Fruit fly (Drosophila melanogaster) whole organism, embryonic: ENCODE data around the gene Ac13E.
A peak's percentile ranks its signal among the peaks of the same experiment; 100 is the strongest.

Experiments used
- C15 ChIP-seq: fragments of 200-800 bp; sonication (Bioruptor generic); IDR thresholded peaks from 3 replicates; pipeline ENCODE4 v1.3.6; 2022; ENCODE audit warnings: missing biosample characterization, missing genetic modification characterization
- CG10565 ChIP-seq: fragments of 200-800 bp; sonication (Bioruptor generic); optimal IDR thresholded peaks from 3 replicates; lab custom pipeline; 2016; ENCODE audit warnings: missing biosample characterization, mild to moderate bottlenecking, missing genetic modification characterization
- CG11093 ChIP-seq: fragments of 200-800 bp; sonication (Bioruptor generic); IDR thresholded peaks from 3 replicates; pipeline ENCODE4 v1.3.6; 2022; ENCODE audit warnings: missing biosample characterization, missing genetic modification characterization
- CG11398 ChIP-seq: fragments of 200-800 bp; sonication (Bioruptor generic); optimal IDR thresholded peaks from 2 replicates; lab custom pipeline; 2016; ENCODE audit warnings: missing biosample characterization, missing genetic modification characterization
- CG11560 ChIP-seq: fragments of 200-800 bp; sonication (Bioruptor generic); IDR thresholded peaks from 3 replicates; pipeline ENCODE4 v1.3.6; 2022; ENCODE audit warnings: missing biosample characterization, missing genetic modification characterization
- CG15269 ChIP-seq: fragments of 200-800 bp; sonication (Bioruptor generic); optimal IDR thresholded peaks from 2 replicates; lab custom pipeline; 2018; ENCODE audit warnings: missing biosample characterization, mild to moderate bottlenecking, missing genetic modification characterization, moderate library complexity
- CG15514 ChIP-seq: fragments of 200-800 bp; sonication (Bioruptor generic); optimal IDR thresholded peaks from 3 replicates; lab custom pipeline; 2017; ENCODE audit warnings: missing biosample characterization, missing genetic modification characterization, mild to moderate bottlenecking, moderate library complexity, missing genetic modification reagents
- CG1647 ChIP-seq: fragments of 200-800 bp; sonication (Bioruptor generic); optimal IDR thresholded peaks from 3 replicates; lab custom pipeline; 2016; ENCODE audit warnings: missing biosample characterization, missing genetic modification characterization
- CG16779 ChIP-seq: fragments of 200-800 bp; sonication (Bioruptor generic); IDR thresholded peaks from 2 replicates; pipeline ENCODE4 v1.3.6; 2022; ENCODE audit warnings: missing biosample characterization, missing genetic modification characterization
- CG2202 ChIP-seq: fragments of 200-800 bp; sonication (Bioruptor generic); optimal IDR thresholded peaks from 2 replicates; lab custom pipeline; 2018; ENCODE audit warnings: missing biosample characterization, mild to moderate bottlenecking, missing genetic modification characterization
- CG2712 ChIP-seq: fragments of 200-800 bp; optimal IDR thresholded peaks from 3 replicates; lab custom pipeline; 2019; ENCODE audit warnings: missing biosample characterization, mild to moderate bottlenecking, missing genetic modification characterization, moderate library complexity
- CG31224 ChIP-seq: fragments of 200-800 bp; sonication (Bioruptor generic); IDR thresholded peaks from 2 replicates; pipeline ENCODE4 v1.3.6; 2022; ENCODE audit warnings: missing biosample characterization, missing genetic modification characterization
- CG4820 ChIP-seq: fragments of 200-800 bp; sonication (Bioruptor generic); optimal IDR thresholded peaks from 3 replicates; lab custom pipeline; 2016; ENCODE audit warnings: missing biosample characterization, missing genetic modification characterization
- CG6654 ChIP-seq: fragments of 200-800 bp; sonication (Bioruptor generic); optimal IDR thresholded peaks from 2 replicates; lab custom pipeline; 2017; ENCODE audit warnings: missing biosample characterization, mild to moderate bottlenecking, missing genetic modification characterization
- CG7372 ChIP-seq: fragments of 200-800 bp; sonication (Bioruptor generic); IDR thresholded peaks from 2 replicates; pipeline ENCODE4 v1.3.6; 2022; ENCODE audit warnings: missing biosample characterization, missing genetic modification characterization
- CG8944 ChIP-seq: fragments of 200-800 bp; sonication (Bioruptor generic); optimal IDR thresholded peaks from 3 replicates; lab custom pipeline; 2016; ENCODE audit warnings: missing biosample characterization, missing genetic modification characterization
- CG9437 ChIP-seq: fragments of 200-800 bp; sonication (Bioruptor generic); optimal IDR thresholded peaks from 2 replicates; lab custom pipeline; 2018; ENCODE audit warnings: missing biosample characterization, mild to moderate bottlenecking, missing genetic modification characterization
- CG9727 ChIP-seq: fragments of 200-800 bp; sonication (Bioruptor generic); optimal IDR thresholded peaks from 3 replicates; lab custom pipeline; 2017; ENCODE audit warnings: missing biosample characterization, mild to moderate bottlenecking, missing genetic modification characterization
- CG9797 ChIP-seq: fragments of 200-800 bp; sonication (Bioruptor generic); optimal IDR thresholded peaks from 3 replicates; lab custom pipeline; 2018; ENCODE audit warnings: missing biosample characterization, mild to moderate bottlenecking, missing genetic modification characterization
- D ChIP-seq, 2 experiments: fragments of 200-800 bp in 1 of 2; fragments of >200 bp in 1 of 2; sonication (Bioruptor generic) in 1 of 2; optimal IDR thresholded peaks; 2 replicates in 1 of 2; 3 replicates in 1 of 2; lab custom pipeline; 2017; ENCODE audit warnings: mild to moderate bottlenecking in 1 of 2, missing biosample characterization in 1 of 2, missing genetic modification characterization in 1 of 2, missing genetic modification reagents in 1 of 2
- Dp ChIP-seq: fragments of 200-800 bp; sonication (Bioruptor generic); optimal IDR thresholded peaks from 2 replicates; lab custom pipeline; 2018; ENCODE audit warnings: missing biosample characterization, mild to moderate bottlenecking, missing genetic modification characterization, moderate library complexity
- E2f1 ChIP-seq: fragments of 200-800 bp; sonication (Bioruptor generic); IDR thresholded peaks from 2 replicates; pipeline ENCODE4 v1.3.6; 2022; ENCODE audit warnings: missing biosample characterization, missing genetic modification characterization
- Ets97D ChIP-seq: fragments of 200-800 bp; sonication (Bioruptor generic); optimal IDR thresholded peaks from 3 replicates; lab custom pipeline; 2016; ENCODE audit warnings: missing biosample characterization, missing genetic modification characterization
- H15 ChIP-seq: fragments of 200-800 bp; sonication (Bioruptor generic); IDR thresholded peaks from 3 replicates; pipeline ENCODE4 v1.3.6; 2022; ENCODE audit warnings: missing biosample characterization, missing genetic modification characterization
- HHEX ChIP-seq: fragments of 200-800 bp; sonication (Bioruptor generic); optimal IDR thresholded peaks from 3 replicates; lab custom pipeline; 2017; ENCODE audit warnings: missing biosample characterization, mild to moderate bottlenecking, missing genetic modification characterization, missing genetic modification reagents
- Lim3 ChIP-seq: fragments of 200-800 bp; sonication (Bioruptor generic); IDR thresholded peaks from 2 replicates; pipeline ENCODE4 v1.3.6; 2022; ENCODE audit warnings: missing biosample characterization, missing genetic modification characterization
- Meics ChIP-seq: fragments of 200-800 bp; sonication (Bioruptor generic); optimal IDR thresholded peaks from 2 replicates; lab custom pipeline; 2017; ENCODE audit warnings: missing biosample characterization, mild to moderate bottlenecking, missing genetic modification characterization
- NC2α ChIP-seq: fragments of 200-800 bp; sonication (Bioruptor generic); optimal IDR thresholded peaks from 2 replicates; lab custom pipeline; 2016; ENCODE audit warnings: missing biosample characterization, missing genetic modification characterization
- NC2β ChIP-seq: fragments of 200-800 bp; sonication (Bioruptor generic); optimal IDR thresholded peaks from 2 replicates; lab custom pipeline; 2016; ENCODE audit warnings: missing biosample characterization, missing genetic modification characterization
- Taf1 ChIP-seq: fragments of 200-800 bp; sonication (Bioruptor generic); IDR thresholded peaks from 2 replicates; pipeline ENCODE4 v1.3.6; 2022; ENCODE audit warnings: missing biosample characterization, missing genetic modification characterization
- Xbp1 ChIP-seq: fragments of 200-800 bp; sonication (Bioruptor generic); optimal IDR thresholded peaks from 3 replicates; lab custom pipeline; 2016; ENCODE audit warnings: missing biosample characterization, mild to moderate bottlenecking, missing genetic modification characterization
- ap ChIP-seq: fragments of 200-800 bp; sonication (Bioruptor generic); IDR thresholded peaks from 2 replicates; pipeline ENCODE4 v1.3.6; 2022; ENCODE audit warnings: missing biosample characterization, missing genetic modification characterization
- ara ChIP-seq: fragments of 200-800 bp; sonication (Bioruptor generic); IDR thresholded peaks from 2 replicates; pipeline ENCODE4 v1.3.6; 2022; ENCODE audit warnings: missing biosample characterization, missing genetic modification characterization
- ato ChIP-seq: fragments of 200-800 bp; sonication (Bioruptor generic); IDR thresholded peaks from 2 replicates; pipeline ENCODE4 v1.3.6; 2022; ENCODE audit warnings: missing biosample characterization, missing genetic modification characterization; ENCODE audit not compliant: partially characterized antibody
- chn ChIP-seq: fragments of 200-800 bp; sonication (Bioruptor generic); optimal IDR thresholded peaks from 2 replicates; lab custom pipeline; 2016; ENCODE audit warnings: missing biosample characterization, missing genetic modification characterization
- dpn ChIP-seq, 2 experiments: fragments of 200-800 bp; sonication (Bioruptor generic); optimal IDR thresholded peaks; 3 replicates each; lab custom pipeline; 2016; ENCODE audit warnings: missing biosample characterization in 2 of 2, missing genetic modification characterization in 2 of 2
- fd3F ChIP-seq: fragments of 200-800 bp; sonication (Bioruptor generic); optimal IDR thresholded peaks from 2 replicates; lab custom pipeline; 2018; ENCODE audit warnings: missing biosample characterization, mild to moderate bottlenecking, missing genetic modification characterization, moderate library complexity
- ken ChIP-seq: fragments of 200-800 bp; sonication (Bioruptor generic); IDR thresholded peaks from 3 replicates; pipeline ENCODE4 v1.3.6; 2022; ENCODE audit warnings: missing biosample characterization, missing genetic modification characterization
- lmd ChIP-seq: fragments of 200-800 bp; sonication (Bioruptor generic); IDR thresholded peaks from 2 replicates; pipeline ENCODE4 v1.3.6; 2022; ENCODE audit warnings: missing biosample characterization, missing genetic modification characterization
- pros ChIP-seq: fragments of 200-800 bp; sonication (Bioruptor generic); optimal IDR thresholded peaks from 3 replicates; lab custom pipeline; 2019; ENCODE audit warnings: missing biosample characterization, mild to moderate bottlenecking, missing genetic modification characterization, moderate library complexity
- pum ChIP-seq: fragments of 200-800 bp; sonication (Bioruptor generic); optimal IDR thresholded peaks from 2 replicates; lab custom pipeline; 2016; ENCODE audit warnings: missing biosample characterization, missing genetic modification characterization
- salm ChIP-seq: fragments of 200-800 bp; sonication (Bioruptor generic); optimal IDR thresholded peaks from 2 replicates; lab custom pipeline; 2018; ENCODE audit warnings: missing biosample characterization, mild to moderate bottlenecking, missing genetic modification characterization
- so ChIP-seq: fragments of 200-800 bp; sonication (Bioruptor generic); IDR thresholded peaks from 3 replicates; pipeline ENCODE4 v1.3.6; 2022; ENCODE audit warnings: missing biosample characterization, missing genetic modification characterization
- stc ChIP-seq: fragments of 200-800 bp; sonication (Bioruptor generic); IDR thresholded peaks from 2 replicates; pipeline ENCODE4 v1.3.6; 2022; ENCODE audit warnings: missing biosample characterization, missing genetic modification characterization
- stwl ChIP-seq: fragments of 200-800 bp; sonication (Bioruptor generic); optimal IDR thresholded peaks from 3 replicates; lab custom pipeline; 2018; ENCODE audit warnings: missing biosample characterization, mild to moderate bottlenecking, missing genetic modification characterization, moderate library complexity
- tll ChIP-seq, 2 experiments: fragments of 200-800 bp in 1 of 2; fragments of >200 bp in 1 of 2; sonication (Bioruptor generic) in 1 of 2; optimal IDR thresholded peaks; 2 replicates each; lab custom pipeline; 2017 to 2019; ENCODE audit warnings: missing biosample characterization in 2 of 2, missing genetic modification characterization in 2 of 2, mild to moderate bottlenecking in 1 of 2, moderate library complexity in 1 of 2
- trem ChIP-seq: fragments of 200-800 bp; optimal IDR thresholded peaks from 3 replicates; lab custom pipeline; 2019; ENCODE audit warnings: missing biosample characterization, mild to moderate bottlenecking, missing genetic modification characterization, moderate library complexity
- trh ChIP-seq: fragments of 200-800 bp; sonication (Bioruptor generic); optimal IDR thresholded peaks from 2 replicates; lab custom pipeline; 2016; ENCODE audit warnings: missing biosample characterization, missing genetic modification characterization
- unc-4 ChIP-seq: fragments of 200-800 bp; sonication (Bioruptor generic); IDR thresholded peaks from 2 replicates; pipeline ENCODE4 v1.3.6; 2022; ENCODE audit warnings: missing biosample characterization, missing genetic modification characterization; ENCODE audit not compliant: partially characterized antibody
- z ChIP-seq: fragments of 200-800 bp; sonication (Bioruptor generic); IDR thresholded peaks from 3 replicates; pipeline ENCODE4 v1.3.6; 2022; ENCODE audit warnings: missing biosample characterization, missing genetic modification characterization
- zen ChIP-seq: fragments of 200-800 bp; sonication (Bioruptor generic); optimal IDR thresholded peaks from 3 replicates; lab custom pipeline; 2018; ENCODE audit warnings: missing biosample characterization, mild to moderate bottlenecking, missing genetic modification characterization, moderate library complexity
- zfh2 ChIP-seq: fragments of 200-800 bp; sonication (Bioruptor generic); optimal IDR thresholded peaks from 2 replicates; lab custom pipeline; 2016; ENCODE audit warnings: missing biosample characterization, missing genetic modification characterization

Ac13E gene

DNA sequence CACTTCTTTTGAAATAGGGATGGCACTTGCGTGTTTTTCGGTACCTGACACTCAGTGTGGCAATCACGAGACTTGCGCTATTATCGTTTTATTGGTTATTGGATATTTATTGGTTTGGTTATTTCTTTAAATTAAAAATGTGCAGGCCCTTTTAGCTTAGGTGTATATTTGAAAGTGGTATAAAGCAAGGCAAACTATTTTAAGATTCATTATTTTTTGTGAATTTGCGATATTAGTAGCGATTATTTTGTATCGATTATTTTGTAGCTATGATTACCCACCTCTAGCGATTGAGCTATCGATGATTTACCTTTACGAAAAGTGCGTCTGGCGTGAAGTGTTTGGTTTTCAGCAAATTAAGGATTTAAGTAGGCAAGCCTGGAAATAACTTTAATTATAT lies 28.8 kb upstream of the Ac13E start, which contains the start of the genes CG9215 and CG8097 (continued):
- TF ChIP-seq H15 (GFP tag; lab: Robert Waterston, UW) (no peak), CG8944 (GFP tag; lab: Kevin White, UChicago) (peak; percentile 5), Dp (GFP tag; lab: Kevin White, UChicago) (peak; percentile 54), CG2202 (no peak), ato (GFP tag; lab: Robert Waterston, UW) (peak; percentile 70), CG7372 (GFP tag; lab: Robert Waterston, UW) (no peak), zfh2 (peak; percentile 54), CG11398 (GFP tag; lab: Kevin White, UChicago) (no peak), dpn (GFP tag; optimal IDR thresholded peaks at IDR 0.05; lab: Kevin White, UChicago) (peak; percentile 14 to 58), CG6654 (no peak), ara (no peak), CG9437 (peak; percentile 61), CG4820 (GFP tag; lab: Kevin White, UChicago) (peak; percentile 0), ap (no peak), Ets97D (GFP tag; lab: Kevin White, UChicago) (peak; percentile 51), CG9797 (GFP tag; lab: Kevin White, UChicago) (peak; percentile 31), CG31224 (GFP tag; lab: Robert Waterston, UW) (no peak), trh (GFP tag; lab: Kevin White, UChicago) (no peak), CG1647 (GFP tag; lab: Kevin White, UChicago) (no peak), Meics (GFP tag; lab: Kevin White, UChicago) (no peak), HHEX (GFP tag; lab: Kevin White, UChicago) (no peak), so (GFP tag; lab: Robert Waterston, UW) (no peak), CG9727 (GFP tag; lab: Kevin White, UChicago) (peak; percentile 36), trem (tag; lab: Kevin White, UChicago) (peak; percentile 76), CG15269 (tag; lab: Kevin White, UChicago) (no peak), Lim3 (GFP tag; lab: Robert Waterston, UW) (no peak), Taf1 (GFP tag; lab: Robert Waterston, UW) (no peak), stc (no peak), pum (GFP tag; lab: Kevin White, UChicago) (peak; percentile 23), pros (GFP tag; lab: Kevin White, UChicago) (no peak), fd3F (GFP tag; lab: Kevin White, UChicago) (no peak), lmd (GFP tag; lab: Robert Waterston, UW) (peak; percentile 22; the same call in 1 of the 2 replicates), C15 (GFP tag; lab: Robert Waterston, UW) (no peak), z (GFP tag; lab: Robert Waterston, UW) (no peak), unc-4 (GFP tag; lab: Robert Waterston, UW) (peak; percentile 97), tll (GFP tag; optimal IDR thresholded peaks at IDR 0.05; lab: Kevin White, UChicago) (no peak), CG11560 (tag; lab: Robert Waterston, UW) (no peak), CG11093 (GFP tag; lab: Robert Waterston, UW) (no peak), CG15514 (GFP tag; lab: Kevin White, UChicago) (peak; percentile 61), NC2β (GFP tag; lab: Kevin White, UChicago) (peak; percentile 47), CG2712 (tag; lab: Kevin White, UChicago) (peak; percentile 58), chn (GFP tag; lab: Kevin White, UChicago) (peak; percentile 11), stwl (tag; lab: Kevin White, UChicago) (peak; percentile 62), salm (tag; lab: Kevin White, UChicago) (no peak), E2f1 (GFP tag; lab: Robert Waterston, UW) (no peak), NC2α (GFP tag; lab: Kevin White, UChicago) (no peak), ken (GFP tag; lab: Robert Waterston, UW) (no peak), zen (tag; lab: Kevin White, UChicago) (no peak), CG10565 (GFP tag; lab: Kevin White, UChicago) (no peak), CG16779 (no peak), D (optimal IDR thresholded peaks at IDR 0.05; lab: Kevin White, UChicago) (no peak), D (GFP tag; optimal IDR thresholded peaks at IDR 0.05; lab: Kevin White, UChicago) (no peak), Xbp1 (peak; percentile 39)
